Worm (Caenorhabditis elegans): Measurements from ENCODE around the gene F08G2.8.

Gene F08G2.8

ce11 chrII:13829123-13829996 lies 22.7 kb upstream of the F08G2.8 start (continued):
- TF ChIP-seq tlf-1 (GFP tag; optimal IDR thresholded peaks at IDR 0.05) (peak; percentile 13), D2030.7 (GFP tag; IDR thresholded peaks at IDR 0.05) (peak; percentile 97), aptf-2 (GFP tag; conservative IDR thresholded peaks at IDR 0.05) (peak; percentile 90), lin-54 (GFP tag; optimal IDR thresholded peaks at IDR 0.05) (peak; percentile 29), unc-130 (GFP tag; optimal IDR thresholded peaks at IDR 0.05) (peak; percentile 29)

DNA sequence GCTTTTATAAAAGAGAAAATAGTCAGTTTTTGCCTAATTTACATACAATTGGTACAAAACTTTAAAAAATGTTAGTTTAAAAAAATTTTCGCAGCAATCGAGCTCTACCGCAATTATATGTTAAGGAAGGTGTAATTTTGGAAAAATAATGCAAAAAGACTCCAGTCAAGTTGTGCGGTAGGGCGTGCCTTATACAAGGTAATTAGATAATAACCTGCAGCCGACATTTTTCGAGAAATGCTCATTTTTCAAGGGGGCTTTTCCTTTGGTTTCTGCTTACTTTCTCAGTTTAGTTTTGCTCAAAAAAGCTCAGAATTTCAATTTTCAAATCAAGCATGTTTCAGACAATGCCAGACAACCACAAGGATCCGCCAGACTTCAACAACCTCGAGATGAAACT lies 21.8 kb upstream of the F08G2.8 start, which contains the start of gene F08G2.4:
Gene F08G2.4 (plus strand): TSS at position 348 of the 400 bp plus-strand sequence.
- TF ChIP-seq ama-1 (optimal IDR thresholded peaks at IDR 0.05) = no peak
- no peak for TF ChIP-seq ama-1 (GFP tag; optimal IDR thresholded peaks at IDR 0.05)
- no peak for TF ChIP-seq snpc-4 (GFP tag; optimal IDR thresholded peaks at IDR 0.05)
- peak in 2 of 4 experiments; percentile 41 to 69 for TF ChIP-seq snpc-4 (tag; optimal IDR thresholded peaks at IDR 0.05)
- TF ChIP-seq hlh-26 (GFP tag; conservative IDR thresholded peaks at IDR 0.05) = no peak
- TF ChIP-seq snpc-1.1 (tag; optimal IDR thresholded peaks at IDR 0.05; ENCODE audit: insufficient read depth) = peak; percentile 63

DNA sequence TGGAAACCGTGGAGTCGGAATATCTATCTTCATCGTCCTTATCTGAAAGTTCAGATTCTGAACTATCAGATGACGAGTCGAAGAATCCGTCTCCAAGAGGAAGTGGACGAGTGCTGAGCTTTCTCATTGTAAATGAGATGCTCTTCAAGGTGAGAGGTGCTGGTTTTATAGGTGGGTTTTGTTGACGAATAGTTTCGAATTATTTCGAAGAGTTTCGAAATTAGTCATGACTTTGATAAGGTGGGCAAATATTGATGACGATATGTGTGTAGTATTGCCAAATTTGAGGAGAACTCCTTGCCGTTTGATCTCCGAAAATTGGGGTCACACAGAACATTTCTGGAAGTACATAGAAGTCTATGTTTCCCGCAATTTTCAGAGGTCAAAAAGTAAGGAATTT lies 18.6 kb upstream of the F08G2.8 start, which contains the start of gene F08G2.5:
Gene F08G2.5 (minus strand): TSS at position 127 of the 400 bp plus-strand sequence.
- no peak for TF ChIP-seq mel-28 (tag; optimal IDR thresholded peaks at IDR 0.05; ENCODE audit: borderline replicate concordance)
- 0 out of 2 replicates have a peak, but pooled peaks have one; percentile 7 for TF ChIP-seq C06A6.2 (GFP tag; conservative IDR thresholded peaks at IDR 0.05)
- no peak for TF ChIP-seq unc-130 (GFP tag; optimal IDR thresholded peaks at IDR 0.05)

ce11 chrII:13834380-13835194 lies 17.5 kb upstream of the F08G2.8 start:
- TF ChIP-seq Y53G8AR.9 (GFP tag; conservative IDR thresholded peaks at IDR 0.05) (peak; percentile 80), ztf-6 (GFP tag; IDR thresholded peaks at IDR 0.05) (0 out of 2 replicates have a peak, but pooled peaks have one; percentile 38), tbp1 (GFP tag; optimal IDR thresholded peaks at IDR 0.05) (peak; percentile 90), nfyb-1 (GFP tag; IDR thresholded peaks at IDR 0.05) (peak; percentile 92), attf-5 (GFP tag; optimal IDR thresholded peaks at IDR 0.05) (peak; percentile 63), ceh-91 (GFP tag; IDR thresholded peaks at IDR 0.05) (0 out of 2 replicates have a peak, but pooled peaks have one; percentile 34), sea-2 (GFP tag; IDR thresholded peaks at IDR 0.05) (no peak), lir-1 (GFP tag; conservative IDR thresholded peaks at IDR 0.05) (no peak), unc-62 (GFP tag; optimal IDR thresholded peaks at IDR 0.05) (no peak), mes-4 (tag; optimal IDR thresholded peaks at IDR 0.05) (no peak), hmg-20 (GFP tag; IDR thresholded peaks at IDR 0.05) (peak; percentile 76; the same call in 1 of the 2 replicates), let-607 (tag; optimal IDR thresholded peaks at IDR 0.05) (peak in 1 of 2 experiments; percentile 66), bed-2 (GFP tag; IDR thresholded peaks at IDR 0.05) (no peak), ceh-40 (GFP tag; IDR thresholded peaks at IDR 0.05) (no peak), atf-7 (tag; optimal IDR thresholded peaks at IDR 0.05) (peak; percentile 66), egl-18 (GFP tag; IDR thresholded peaks at IDR 0.05) (peak; percentile 59; the same call in 1 of the 2 replicates), hmg-1.2 (GFP tag; IDR thresholded peaks at IDR 0.05) (peak; percentile 80), lsy-27 (tag; optimal IDR thresholded peaks at IDR 0.05; ENCODE audit: borderline replicate concordance, insufficient read depth) (no peak), lag-1 (GFP tag; IDR thresholded peaks at IDR 0.05) (0 out of 2 replicates have a peak, but pooled peaks have one; percentile 71), let-526 (GFP tag; IDR thresholded peaks at IDR 0.05) (peak; percentile 55; the same call in 1 of the 2 replicates), aptf-3 (GFP tag; IDR thresholded peaks at IDR 0.05) (0 out of 2 replicates have a peak, but pooled peaks have one; percentile 32), ceh-100 (GFP tag; IDR thresholded peaks at IDR 0.05) (peak; percentile 68), lin-54 (GFP tag; optimal IDR thresholded peaks at IDR 0.05) (peak; percentile 76), attf-3 (GFP tag; conservative IDR thresholded peaks at IDR 0.05) (no peak), nfya-1 (tag; optimal IDR thresholded peaks at IDR 0.05; ENCODE audit: borderline replicate concordance, insufficient read depth) (no peak), snpc-1.1 (tag; optimal IDR thresholded peaks at IDR 0.05; ENCODE audit: insufficient read depth) (peak; percentile 87), snpc-1.3 (tag; optimal IDR thresholded peaks at IDR 0.05; ENCODE audit: insufficient read depth) (peak; percentile 41)
